Fruit fly (Drosophila melanogaster) whole organism, embryonic: ENCODE data around the gene CG6709.
A peak's percentile ranks its signal among the peaks of the same experiment; 100 is the strongest.

ENCODE experiments used
- Atf6 ChIP-seq: fragments of 200-800 bp; sonication (Bioruptor generic); IDR thresholded peaks from 2 replicates; pipeline ENCODE4 v1.3.6; 2022; ENCODE audit warnings: missing biosample characterization, missing genetic modification characterization
- CG10431 ChIP-seq: fragments of 200-800 bp; sonication (Bioruptor generic); optimal IDR thresholded peaks from 3 replicates; lab custom pipeline; 2018; ENCODE audit warnings: missing biosample characterization, mild to moderate bottlenecking, missing genetic modification characterization
- CG11247 ChIP-seq: fragments of 200-800 bp; sonication (Bioruptor generic); IDR thresholded peaks from 2 replicates; pipeline ENCODE4 v1.3.6; 2022; ENCODE audit warnings: missing biosample characterization, missing genetic modification characterization
- CG11695 ChIP-seq: fragments of 200-800 bp; sonication (Bioruptor generic); IDR thresholded peaks from 3 replicates; pipeline ENCODE4 v1.3.6; 2022; ENCODE audit warnings: missing biosample characterization, missing genetic modification characterization
- CG12155 ChIP-seq: fragments of 200-800 bp; sonication (Bioruptor generic); optimal IDR thresholded peaks from 3 replicates; lab custom pipeline; 2016; ENCODE audit warnings: missing biosample characterization, missing genetic modification characterization
- CG16815 ChIP-seq: fragments of 200-800 bp; sonication (Bioruptor generic); optimal IDR thresholded peaks from 3 replicates; lab custom pipeline; 2017; ENCODE audit warnings: missing biosample characterization, mild to moderate bottlenecking, missing genetic modification characterization
- CG17612 ChIP-seq: fragments of 200-800 bp; sonication (Bioruptor generic); IDR thresholded peaks from 2 replicates; pipeline ENCODE4 v1.3.6; 2022; ENCODE audit warnings: missing biosample characterization, missing genetic modification characterization
- CG18262 ChIP-seq: fragments of 200-800 bp; optimal IDR thresholded peaks from 3 replicates; lab custom pipeline; 2019; ENCODE audit warnings: missing biosample characterization, mild to moderate bottlenecking, missing genetic modification characterization, moderate library complexity
- CG33557 ChIP-seq: fragments of 200-800 bp; sonication (Bioruptor generic); optimal IDR thresholded peaks from 2 replicates; lab custom pipeline; 2019; ENCODE audit warnings: missing biosample characterization, mild to moderate bottlenecking, missing genetic modification characterization, moderate library complexity
- CG34224 ChIP-seq: fragments of 200-800 bp; sonication (Bioruptor generic); IDR thresholded peaks from 3 replicates; pipeline ENCODE4 v1.3.6; 2022; ENCODE audit warnings: missing biosample characterization, missing genetic modification characterization; ENCODE audit not compliant: partially characterized antibody
- CG6272 ChIP-seq: fragments of 200-800 bp; sonication (Bioruptor generic); IDR thresholded peaks from 2 replicates; pipeline ENCODE4 v1.3.6; 2022; ENCODE audit warnings: missing biosample characterization, missing genetic modification characterization
- CG6689 ChIP-seq: fragments of 200-800 bp; sonication (Bioruptor generic); IDR thresholded peaks from 2 replicates; pipeline ENCODE4 v1.3.6; 2022; ENCODE audit warnings: missing biosample characterization, missing genetic modification characterization
- CG9817 ChIP-seq: fragments of 200-800 bp; sonication (Bioruptor generic); optimal IDR thresholded peaks from 2 replicates; lab custom pipeline; 2018; ENCODE audit warnings: missing biosample characterization, mild to moderate bottlenecking, missing genetic modification characterization, moderate library complexity
- Doc2 ChIP-seq: fragments of 200-800 bp; sonication (Bioruptor generic); IDR thresholded peaks from 2 replicates; pipeline ENCODE4 v1.3.6; 2022; ENCODE audit warnings: missing biosample characterization, missing genetic modification characterization
- Hr78 ChIP-seq, 2 experiments: fragments of 200-800 bp in 1 of 2; fragments of >200 bp in 1 of 2; sonication (Bioruptor generic) in 1 of 2; optimal IDR thresholded peaks; 2 replicates each; lab custom pipeline; 2017 to 2019; ENCODE audit warnings: missing biosample characterization in 2 of 2, missing genetic modification characterization in 2 of 2, mild to moderate bottlenecking in 1 of 2, moderate library complexity in 1 of 2
- Hsf ChIP-seq: fragments of 200-800 bp; sonication (Bioruptor generic); optimal IDR thresholded peaks from 3 replicates; lab custom pipeline; 2016; ENCODE audit warnings: missing biosample characterization, missing genetic modification characterization
- MESR4 ChIP-seq: fragments of 200-800 bp; sonication (Bioruptor generic); optimal IDR thresholded peaks from 2 replicates; lab custom pipeline; 2018; ENCODE audit warnings: missing biosample characterization, mild to moderate bottlenecking, missing genetic modification characterization, moderate library complexity
- Max ChIP-seq: fragments of 200-800 bp; sonication (Bioruptor generic); optimal IDR thresholded peaks from 2 replicates; lab custom pipeline; 2016; ENCODE audit warnings: missing biosample characterization, mild to moderate bottlenecking, missing genetic modification characterization
- Mrtf ChIP-seq: fragments of 200-800 bp; sonication (Bioruptor generic); IDR thresholded peaks from 3 replicates; pipeline ENCODE4 v1.3.6; 2022; ENCODE audit warnings: missing biosample characterization, missing genetic modification characterization
- Side ChIP-seq: fragments of 200-800 bp; sonication (Bioruptor generic); optimal IDR thresholded peaks from 2 replicates; lab custom pipeline; 2016; ENCODE audit warnings: missing biosample characterization, missing genetic modification characterization
- Sry-β ChIP-seq: fragments of 200-800 bp; sonication (Bioruptor generic); optimal IDR thresholded peaks from 2 replicates; lab custom pipeline; 2018; ENCODE audit warnings: missing biosample characterization, mild to moderate bottlenecking, missing genetic modification characterization, moderate library complexity
- Tbp ChIP-seq: fragments of >200 bp; optimal IDR thresholded peaks from 2 replicates; lab custom pipeline; 2018; ENCODE audit warnings: missing biosample characterization, missing genetic modification characterization
- Usf ChIP-seq: fragments of 200-800 bp; sonication (Bioruptor generic); optimal IDR thresholded peaks from 2 replicates; lab custom pipeline; 2017; ENCODE audit warnings: missing genotype, missing biosample characterization, missing genetic modification characterization
- ato ChIP-seq: fragments of 200-800 bp; sonication (Bioruptor generic); IDR thresholded peaks from 2 replicates; pipeline ENCODE4 v1.3.6; 2022; ENCODE audit warnings: missing biosample characterization, missing genetic modification characterization; ENCODE audit not compliant: partially characterized antibody
- bab2 ChIP-seq: fragments of 200-800 bp; sonication (Bioruptor generic); optimal IDR thresholded peaks from 2 replicates; lab custom pipeline; 2016; ENCODE audit warnings: missing biosample characterization, missing genetic modification characterization
- caup ChIP-seq: fragments of 200-800 bp; sonication (Bioruptor generic); optimal IDR thresholded peaks from 3 replicates; lab custom pipeline; 2017; ENCODE audit warnings: missing biosample characterization, mild to moderate bottlenecking, missing genetic modification characterization, moderate library complexity; ENCODE audit not compliant: severe bottlenecking
- chm ChIP-seq: fragments of 200-800 bp; sonication (Bioruptor generic); IDR thresholded peaks from 2 replicates; pipeline ENCODE4 v1.3.6; 2022; ENCODE audit warnings: missing biosample characterization, missing genetic modification characterization
- chn ChIP-seq: fragments of 200-800 bp; sonication (Bioruptor generic); optimal IDR thresholded peaks from 2 replicates; lab custom pipeline; 2016; ENCODE audit warnings: missing biosample characterization, missing genetic modification characterization
- dm ChIP-seq: fragments of 200-800 bp; sonication (Bioruptor generic); optimal IDR thresholded peaks from 3 replicates; lab custom pipeline; 2016; ENCODE audit warnings: missing biosample characterization, missing genetic modification characterization
- ems ChIP-seq: fragments of 200-800 bp; sonication (Bioruptor generic); optimal IDR thresholded peaks from 3 replicates; lab custom pipeline; 2016; ENCODE audit warnings: missing biosample characterization, missing genetic modification characterization
- esg ChIP-seq: fragments of 200-800 bp; sonication (Bioruptor generic); conservative IDR thresholded peaks from 2 replicates; pipeline ENCODE4 v1.3.6; 2022; ENCODE audit warnings: missing biosample characterization, missing genetic modification characterization
- ftz-f1 ChIP-seq: fragments of 200-800 bp; sonication (Bioruptor generic); optimal IDR thresholded peaks from 2 replicates; lab custom pipeline; 2016; ENCODE audit warnings: missing biosample characterization, missing genetic modification characterization
- fu2 ChIP-seq: fragments of 200-800 bp; sonication (Bioruptor generic); optimal IDR thresholded peaks from 2 replicates; lab custom pipeline; 2016; ENCODE audit warnings: missing biosample characterization, missing genetic modification characterization
- grn ChIP-seq: fragments of 200-800 bp; sonication (Bioruptor generic); optimal IDR thresholded peaks from 3 replicates; lab custom pipeline; 2017; ENCODE audit warnings: missing biosample characterization, missing genetic modification characterization
- ham ChIP-seq: fragments of 200-800 bp; sonication (Bioruptor generic); IDR thresholded peaks from 2 replicates; pipeline ENCODE4 v1.3.6; 2022; ENCODE audit warnings: missing biosample characterization, missing genetic modification characterization
- jing ChIP-seq: fragments of 200-800 bp; sonication (Bioruptor generic); optimal IDR thresholded peaks from 2 replicates; lab custom pipeline; 2018; ENCODE audit warnings: missing biosample characterization, mild to moderate bottlenecking, missing genetic modification characterization
- klu ChIP-seq: fragments of 200-800 bp; sonication (Bioruptor generic); IDR thresholded peaks from 2 replicates; pipeline ENCODE4 v1.3.6; 2022; ENCODE audit warnings: missing biosample characterization, missing genetic modification characterization
- lilli ChIP-seq: fragments of 200-800 bp; sonication (Bioruptor generic); optimal IDR thresholded peaks from 3 replicates; lab custom pipeline; 2016; ENCODE audit warnings: missing biosample characterization, missing genetic modification characterization
- mld ChIP-seq: fragments of 200-800 bp; sonication (Bioruptor generic); IDR thresholded peaks from 3 replicates; pipeline ENCODE4 v1.3.6; 2022; ENCODE audit warnings: missing biosample characterization, missing genetic modification characterization; ENCODE audit not compliant: partially characterized antibody
- pb ChIP-seq: fragments of 200-800 bp; sonication (Bioruptor generic); optimal IDR thresholded peaks from 3 replicates; lab custom pipeline; 2016; ENCODE audit warnings: missing biosample characterization, missing genetic modification characterization
- prd ChIP-seq, 3 experiments: fragments of >200 bp in 2 of 3; fragments of 200-800 bp in 1 of 3; sonication (Bioruptor generic) in 1 of 3; optimal IDR thresholded peaks in 2 of 3; IDR thresholded peaks in 1 of 3; 2 replicates in 2 of 3; 3 replicates in 1 of 3; pipeline versions ENCODE4 v1.3.6 to Lab custom; 2017 to 2022; ENCODE audit warnings: missing biosample characterization in 1 of 3, missing genetic modification characterization in 1 of 3
- ranshi ChIP-seq: fragments of 200-800 bp; sonication (Bioruptor generic); IDR thresholded peaks from 2 replicates; pipeline ENCODE4 v1.3.6; 2022; ENCODE audit warnings: missing biosample characterization, missing genetic modification characterization
- shn ChIP-seq: fragments of 200-800 bp; sonication (Bioruptor generic); optimal IDR thresholded peaks from 3 replicates; lab custom pipeline; 2016; ENCODE audit warnings: missing biosample characterization, missing genetic modification characterization
- ssp ChIP-seq: fragments of 200-800 bp; sonication (Bioruptor generic); IDR thresholded peaks from 2 replicates; pipeline ENCODE4 v1.3.6; 2022; ENCODE audit warnings: missing biosample characterization, missing genetic modification characterization
- stwl ChIP-seq: fragments of 200-800 bp; sonication (Bioruptor generic); optimal IDR thresholded peaks from 3 replicates; lab custom pipeline; 2018; ENCODE audit warnings: missing biosample characterization, mild to moderate bottlenecking, missing genetic modification characterization, moderate library complexity
- tin ChIP-seq: fragments of 200-800 bp; sonication (Bioruptor generic); optimal IDR thresholded peaks from 3 replicates; lab custom pipeline; 2016; ENCODE audit warnings: missing biosample characterization, missing genetic modification characterization
- trem ChIP-seq: fragments of 200-800 bp; optimal IDR thresholded peaks from 3 replicates; lab custom pipeline; 2019; ENCODE audit warnings: missing biosample characterization, mild to moderate bottlenecking, missing genetic modification characterization, moderate library complexity
- usp ChIP-seq: fragments of >200 bp; optimal IDR thresholded peaks from 2 replicates; lab custom pipeline; 2017; ENCODE audit warnings: missing biosample characterization, missing genetic modification characterization
- vvl ChIP-seq: fragments of 200-800 bp; sonication (Bioruptor generic); IDR thresholded peaks from 2 replicates; pipeline ENCODE4 v1.3.6; 2022; ENCODE audit warnings: missing biosample characterization, missing genetic modification characterization
- zfh2 ChIP-seq: fragments of 200-800 bp; sonication (Bioruptor generic); optimal IDR thresholded peaks from 2 replicates; lab custom pipeline; 2016; ENCODE audit warnings: missing biosample characterization, missing genetic modification characterization

The CG6709 gene

DNA sequence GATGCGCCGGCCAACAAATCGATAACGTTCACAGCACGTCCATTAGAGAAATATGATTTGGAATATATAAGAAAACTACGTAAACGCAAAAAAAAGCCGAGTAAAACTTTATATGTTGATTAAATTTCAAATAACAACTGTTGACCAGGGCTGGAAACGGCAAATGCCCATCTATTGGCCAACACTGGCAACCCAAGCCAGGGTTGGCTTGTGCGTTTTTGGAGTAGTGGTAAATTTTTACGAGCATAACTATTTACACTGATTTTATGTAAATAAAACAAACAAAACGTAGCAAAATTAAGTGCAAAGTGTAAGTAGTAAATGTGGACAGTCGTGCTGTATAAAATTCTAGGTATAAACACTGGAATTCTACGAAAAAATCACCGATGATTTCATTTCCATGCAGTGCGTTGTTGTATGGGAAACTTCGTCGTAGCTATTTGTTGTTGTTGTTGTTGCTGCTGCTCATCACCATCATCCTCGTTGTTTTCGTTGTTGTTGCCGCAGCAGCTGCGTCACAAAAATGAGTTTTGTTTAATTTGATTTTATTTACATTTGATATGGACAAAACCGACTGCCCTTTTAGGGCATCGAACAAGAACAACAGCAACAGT lies 4.6 kb upstream of the CG6709 start, which contains the start of gene nudE (continued):
- TF ChIP-seq CG16815 (GFP tag; lab: Kevin White, UChicago), result no peak
- peak; percentile 19 for TF ChIP-seq Hsf (GFP tag; lab: Kevin White, UChicago)
- peak; percentile 24 for TF ChIP-seq dm (GFP tag; lab: Kevin White, UChicago)
- no peak for TF ChIP-seq grn (GFP tag; lab: Kevin White, UChicago)
- TF ChIP-seq jing (GFP tag; lab: Kevin White, UChicago), result no peak
- TF ChIP-seq chm, result no peak
- TF ChIP-seq fu2 (GFP tag; lab: Kevin White, UChicago), result peak; percentile 36
- TF ChIP-seq zfh2 (GFP tag; lab: Kevin White, UChicago), result peak; percentile 68
- TF ChIP-seq ranshi (GFP tag; lab: Robert Waterston, UW), result 0 out of 2 replicates have a peak, but pooled peaks have one; percentile 35
- no peak for TF ChIP-seq prd (optimal IDR thresholded peaks at IDR 0.05; lab: Kevin White, UChicago)
- no peak for TF ChIP-seq prd (GFP tag; IDR thresholded peaks at IDR 0.05; lab: Robert Waterston, UW)
- no peak for TF ChIP-seq CG34224 (GFP tag; lab: Robert Waterston, UW)
- no peak for TF ChIP-seq usp (GFP tag; lab: Kevin White, UChicago)
- TF ChIP-seq ato (GFP tag; lab: Robert Waterston, UW), result no peak
- TF ChIP-seq Mrtf, result no peak
- TF ChIP-seq lilli, result peak; percentile 27
- peak; percentile 53 for TF ChIP-seq CG6272 (GFP tag; lab: Robert Waterston, UW)
- no peak for TF ChIP-seq klu (GFP tag; lab: Robert Waterston, UW)
- peak; percentile 32 for TF ChIP-seq CG9817
- no peak for TF ChIP-seq mld (GFP tag; lab: Robert Waterston, UW)
- TF ChIP-seq Side (GFP tag; lab: Kevin White, UChicago), result peak; percentile 27
- TF ChIP-seq CG18262, result no peak
- peak; percentile 18 for TF ChIP-seq bab2 (GFP tag; lab: Kevin White, UChicago)
- TF ChIP-seq vvl (GFP tag; lab: Robert Waterston, UW), result no peak; the same call in 1 of the 2 replicates
- TF ChIP-seq CG11695 (GFP tag; lab: Robert Waterston, UW), result 0 out of 3 replicates have a peak, but pooled peaks have one; percentile 25
- TF ChIP-seq ems, result no peak
- TF ChIP-seq MESR4 (GFP tag; lab: Kevin White, UChicago), result peak; percentile 84
- no peak for TF ChIP-seq ham
- no peak for TF ChIP-seq ssp
- TF ChIP-seq CG33557, result no peak
- no peak for TF ChIP-seq Atf6 (GFP tag; lab: Robert Waterston, UW)
- TF ChIP-seq trem (tag; lab: Kevin White, UChicago), result peak; percentile 28
- peak; percentile 61 for TF ChIP-seq CG11247 (GFP tag; lab: Robert Waterston, UW)
- no peak for TF ChIP-seq Sry-β (GFP tag; lab: Kevin White, UChicago)
- peak; percentile 56 for TF ChIP-seq caup (GFP tag; lab: Kevin White, UChicago)
- TF ChIP-seq pb, result no peak
- TF ChIP-seq shn, result no peak
- peak; percentile 22 for TF ChIP-seq Tbp
- TF ChIP-seq CG10431 (GFP tag; lab: Kevin White, UChicago), result no peak
- no peak for TF ChIP-seq ftz-f1
- TF ChIP-seq Usf (GFP tag; lab: Kevin White, UChicago), result no peak
- TF ChIP-seq Doc2 (GFP tag; lab: Robert Waterston, UW), result no peak
- TF ChIP-seq chn (GFP tag; lab: Kevin White, UChicago), result no peak
- peak; percentile 61 for TF ChIP-seq stwl (tag; lab: Kevin White, UChicago)
- peak; percentile 43 for TF ChIP-seq tin
- no peak for TF ChIP-seq Hr78 (GFP tag; optimal IDR thresholded peaks at IDR 0.05; lab: Kevin White, UChicago)
- TF ChIP-seq CG17612 (GFP tag; lab: Robert Waterston, UW), result no peak
- TF ChIP-seq Max, result peak; percentile 54
- TF ChIP-seq CG12155 (GFP tag; lab: Kevin White, UChicago), result peak; percentile 19
- no peak for TF ChIP-seq esg (GFP tag; lab: Robert Waterston, UW)
- no peak for TF ChIP-seq CG6689
